Worm (Caenorhabditis elegans) whole organism, young adult: Measurements from ENCODE around the gene rgs-3.

Experiments used
- B0035.1 ChIP-seq: sonication (generic microtip); optimal IDR thresholded peaks from 2 replicates; lab custom pipeline; 2016; ENCODE audit warnings: missing genetic modification characterization, mild to moderate bottlenecking, missing compliant biosample characterization, missing genotype, missing genetic modification reagents
- C06A6.2 ChIP-seq: fragments of 200-800 bp; sonication (Bioruptor generic); conservative IDR thresholded peaks from 2 replicates; pipeline ENCODE4 v1.3.6; 2022; ENCODE audit warnings: missing genetic modification characterization, missing compliant biosample characterization
- D2030.7 ChIP-seq: fragments of 200-800 bp; sonication (Bioruptor generic); IDR thresholded peaks from 2 replicates; pipeline ENCODE4 v1.3.6; 2022; ENCODE audit warnings: missing genetic modification reagents, missing genetic modification characterization, missing compliant biosample characterization
- F10E7.11 ChIP-seq: sonication (generic microtip); optimal IDR thresholded peaks from 2 replicates; lab custom pipeline; 2017; ENCODE audit warnings: mild to moderate bottlenecking, missing genetic modification characterization, moderate library complexity, missing compliant biosample characterization
- F57A8.1 ChIP-seq: fragments of 200-800 bp; sonication (Bioruptor generic); optimal IDR thresholded peaks from 2 replicates; lab custom pipeline; 2018; ENCODE audit warnings: mild to moderate bottlenecking, missing genetic modification characterization, moderate library complexity, missing compliant biosample characterization
- F57C9.4 ChIP-seq: sonication (generic microtip); optimal IDR thresholded peaks from 2 replicates; lab custom pipeline; 2017; ENCODE audit warnings: mild to moderate bottlenecking, missing genetic modification characterization, missing compliant biosample characterization
- T07F8.4 ChIP-seq: sonication (generic microtip); optimal IDR thresholded peaks from 2 replicates; lab custom pipeline; 2016; ENCODE audit warnings: mild to moderate bottlenecking, missing genetic modification characterization, moderate library complexity, missing compliant biosample characterization
- ZK185.1 ChIP-seq: sonication (generic microtip); optimal IDR thresholded peaks from 2 replicates; lab custom pipeline; 2016; ENCODE audit warnings: mild to moderate bottlenecking, missing genetic modification characterization, missing compliant biosample characterization; ENCODE audit not compliant: poor library complexity, severe bottlenecking
- aptf-3 ChIP-seq: fragments of 200-800 bp; sonication (Bioruptor generic); IDR thresholded peaks from 2 replicates; pipeline ENCODE4 v1.3.6; 2022; ENCODE audit warnings: missing genetic modification characterization, missing compliant biosample characterization
- atf-7 ChIP-seq: sonication (generic microtip); optimal IDR thresholded peaks from 2 replicates; lab custom pipeline; 2017; ENCODE audit warnings: mild to moderate bottlenecking, missing genetic modification characterization, missing compliant biosample characterization
- ccch-3 ChIP-seq: fragments of 200-800 bp; sonication (Bioruptor generic); optimal IDR thresholded peaks from 2 replicates; lab custom pipeline; 2018; ENCODE audit warnings: mild to moderate bottlenecking, missing genetic modification characterization, missing compliant biosample characterization
- cebp-1 ChIP-seq, 2 experiments: fragments of 200-800 bp in 1 of 2; sonication (Bioruptor generic) in 1 of 2; sonication (generic microtip) in 1 of 2; IDR thresholded peaks in 1 of 2; optimal IDR thresholded peaks in 1 of 2; 2 replicates each; pipeline versions ENCODE4 v1.3.6 to Lab custom; 2017 to 2022; ENCODE audit warnings: missing compliant biosample characterization in 2 of 2, missing genetic modification characterization in 2 of 2, mild to moderate bottlenecking in 1 of 2, missing genetic modification reagents in 1 of 2, moderate library complexity in 1 of 2
- ceh-58 ChIP-seq: fragments of 200-800 bp; sonication (Bioruptor generic); IDR thresholded peaks from 2 replicates; pipeline ENCODE4 v1.3.6; 2022; ENCODE audit warnings: missing genetic modification characterization, missing compliant biosample characterization
- chd-7 ChIP-seq: sonication (generic microtip); optimal IDR thresholded peaks from 2 replicates; lab custom pipeline; 2016; ENCODE audit warnings: mild to moderate bottlenecking, missing genetic modification characterization, moderate library complexity, missing compliant biosample characterization
- dox-1 ChIP-seq: fragments of 200-800 bp; sonication (Bioruptor generic); IDR thresholded peaks from 2 replicates; pipeline ENCODE4 v1.3.6; 2022; ENCODE audit warnings: missing genetic modification reagents, missing genetic modification characterization, missing compliant biosample characterization
- egl-44 ChIP-seq: fragments of 200-800 bp; sonication (Bioruptor generic); IDR thresholded peaks from 2 replicates; pipeline ENCODE4 v1.3.6; 2022; ENCODE audit warnings: missing genetic modification reagents, missing genetic modification characterization, missing compliant biosample characterization
- egrh-3 ChIP-seq: fragments of 200-800 bp; sonication (Bioruptor generic); IDR thresholded peaks from 2 replicates; pipeline ENCODE4 v1.3.6; 2022; ENCODE audit warnings: missing genetic modification reagents, missing genetic modification characterization, missing compliant biosample characterization
- fkh-3 ChIP-seq: sonication (generic microtip); optimal IDR thresholded peaks from 2 replicates; lab custom pipeline; 2016; ENCODE audit warnings: mild to moderate bottlenecking, missing genetic modification characterization, missing compliant biosample characterization
- hlh-12 ChIP-seq: sonication (generic microtip); optimal IDR thresholded peaks from 2 replicates; lab custom pipeline; 2016; ENCODE audit warnings: missing genetic modification characterization, missing compliant biosample characterization
- hmg-20 ChIP-seq: fragments of 200-800 bp; sonication (Bioruptor generic); IDR thresholded peaks from 2 replicates; pipeline ENCODE4 v1.3.6; 2022; ENCODE audit warnings: missing genetic modification reagents, missing genetic modification characterization, missing compliant biosample characterization
- let-526 ChIP-seq: fragments of 200-800 bp; sonication (Bioruptor generic); IDR thresholded peaks from 2 replicates; pipeline ENCODE4 v1.3.6; 2022; ENCODE audit warnings: missing genetic modification reagents, missing genetic modification characterization, missing compliant biosample characterization
- lir-1 ChIP-seq: fragments of 200-800 bp; sonication (Bioruptor generic); conservative IDR thresholded peaks from 2 replicates; pipeline ENCODE4 v1.3.6; 2022; ENCODE audit warnings: missing genetic modification reagents, missing genetic modification characterization, missing compliant biosample characterization
- madf-3 ChIP-seq: fragments of 200-800 bp; sonication (Bioruptor generic); IDR thresholded peaks from 2 replicates; pipeline ENCODE4 v1.3.6; 2022; ENCODE audit warnings: missing genetic modification reagents, missing genetic modification characterization, missing compliant biosample characterization
- madf-8 ChIP-seq: fragments of 200-800 bp; sonication (Bioruptor generic); conservative IDR thresholded peaks from 2 replicates; pipeline ENCODE4 v1.3.6; 2022; ENCODE audit warnings: missing genetic modification reagents, missing genetic modification characterization, missing compliant biosample characterization
- mcd-1 ChIP-seq: fragments of 200-800 bp; sonication (Bioruptor generic); IDR thresholded peaks from 2 replicates; pipeline ENCODE4 v1.3.6; 2022; ENCODE audit warnings: missing genetic modification reagents, missing genetic modification characterization, missing compliant biosample characterization
- mel-28 ChIP-seq: sonication (generic microtip); optimal IDR thresholded peaks from 2 replicates; lab custom pipeline; 2016; ENCODE audit warnings: borderline replicate concordance, mild to moderate bottlenecking, missing genetic modification characterization, missing compliant biosample characterization
- mxl-1 ChIP-seq: sonication (generic microtip); optimal IDR thresholded peaks from 2 replicates; lab custom pipeline; 2016; ENCODE audit warnings: missing genetic modification characterization, missing compliant biosample characterization
- nfyb-1 ChIP-seq: fragments of 200-800 bp; sonication (Bioruptor generic); IDR thresholded peaks from 2 replicates; pipeline ENCODE4 v1.3.6; 2022; ENCODE audit warnings: missing genetic modification reagents, missing genetic modification characterization, missing compliant biosample characterization
- nhr-80 ChIP-seq: sonication (generic microtip); optimal IDR thresholded peaks from 2 replicates; lab custom pipeline; 2016; ENCODE audit warnings: missing genetic modification characterization, missing compliant biosample characterization
- nhr-90 ChIP-seq: sonication (generic microtip); optimal IDR thresholded peaks from 2 replicates; lab custom pipeline; 2016; ENCODE audit warnings: missing genotype, mild to moderate bottlenecking, missing genetic modification characterization, missing compliant biosample characterization
- rcor-1 ChIP-seq: fragments of 200-800 bp; sonication (Bioruptor generic); IDR thresholded peaks from 2 replicates; pipeline ENCODE4 v1.3.6; 2022; ENCODE audit warnings: missing genetic modification reagents, missing genetic modification characterization, missing compliant biosample characterization
- rec-8 ChIP-seq, 2 experiments: sonication (generic microtip); optimal IDR thresholded peaks; 2 replicates each; lab custom pipeline; 2016; ENCODE audit warnings: mild to moderate bottlenecking in 2 of 2, missing genetic modification characterization in 2 of 2, missing genetic modification reagents in 2 of 2, missing genotype in 2 of 2, missing biosample characterization in 1 of 2, missing compliant biosample characterization in 1 of 2, moderate library complexity in 1 of 2
- sea-2 ChIP-seq: fragments of 200-800 bp; sonication (Bioruptor generic); IDR thresholded peaks from 2 replicates; pipeline ENCODE4 v1.3.6; 2022; ENCODE audit warnings: missing genetic modification characterization, missing compliant biosample characterization
- snpc-1.1 ChIP-seq: sonication (generic microtip); optimal IDR thresholded peaks from 2 replicates; lab custom pipeline; 2017; ENCODE audit warnings: missing genetic modification characterization, mild to moderate bottlenecking, missing compliant biosample characterization, antibody characterized with exemption, moderate library complexity, missing genotype, missing genetic modification reagents; ENCODE audit not compliant: insufficient read depth
- snpc-3.4 ChIP-seq: sonication (generic microtip); optimal IDR thresholded peaks from 2 replicates; lab custom pipeline; 2017; ENCODE audit warnings: missing genetic modification characterization, mild to moderate bottlenecking, missing compliant biosample characterization, antibody characterized with exemption, moderate library complexity, missing genotype, missing genetic modification reagents
- somi-1 ChIP-seq: fragments of 200-800 bp; sonication (Bioruptor generic); optimal IDR thresholded peaks from 2 replicates; lab custom pipeline; 2018; ENCODE audit warnings: mild to moderate bottlenecking, missing genetic modification characterization, missing compliant biosample characterization
- sptf-2 ChIP-seq: fragments of 200-800 bp; sonication (Bioruptor generic); optimal IDR thresholded peaks from 2 replicates; lab custom pipeline; 2018; ENCODE audit warnings: mild to moderate bottlenecking, missing genetic modification characterization, missing compliant biosample characterization
- tbx-9 ChIP-seq: sonication (generic microtip); optimal IDR thresholded peaks from 2 replicates; lab custom pipeline; 2016; ENCODE audit warnings: borderline replicate concordance, missing genetic modification characterization, inconsistent platforms, missing compliant biosample characterization
- tlf-1 ChIP-seq: fragments of 200-800 bp; sonication (Bioruptor generic); optimal IDR thresholded peaks from 2 replicates; lab custom pipeline; 2018; ENCODE audit warnings: mild to moderate bottlenecking, missing genetic modification characterization, missing compliant biosample characterization
- unc-130 ChIP-seq: sonication (generic microtip); optimal IDR thresholded peaks from 2 replicates; lab custom pipeline; 2016; ENCODE audit warnings: missing genetic modification reagents, missing genetic modification characterization, missing compliant biosample characterization
- xnd-1 ChIP-seq: sonication (generic microtip); optimal IDR thresholded peaks from 2 replicates; lab custom pipeline; 2016; ENCODE audit warnings: missing genotype, missing genetic modification reagents, missing genetic modification characterization, missing compliant biosample characterization
- ztf-18 ChIP-seq: sonication (generic microtip); optimal IDR thresholded peaks from 2 replicates; lab custom pipeline; 2016; ENCODE audit warnings: missing genotype, mild to moderate bottlenecking, missing genetic modification characterization, missing compliant biosample characterization
- ztf-26 ChIP-seq: sonication (generic microtip); optimal IDR thresholded peaks from 2 replicates; lab custom pipeline; 2017; ENCODE audit warnings: missing genetic modification characterization, missing compliant biosample characterization
- ztf-6 ChIP-seq: fragments of 200-800 bp; sonication (Bioruptor generic); IDR thresholded peaks from 2 replicates; pipeline ENCODE4 v1.3.6; 2022; ENCODE audit warnings: missing genetic modification reagents, missing genetic modification characterization, missing compliant biosample characterization

The rgs-3 gene

ce11 chrII:6055927-6056326 lies 43.7 kb upstream of the rgs-3 start, which contains the start of gene R12C12.7:
TSS of gene R12C12.7 (minus strand) at chrII:6055985.
- TF ChIP-seq fkh-3 (tag; lab: Kevin White, UChicago) (no peak), tbx-9 (tag; lab: Kevin White, UChicago) (no peak), egl-44 (GFP tag; lab: Robert Waterston, UW) (no peak), snpc-1.1 (tag; lab: Kevin White, UChicago) (no peak), ztf-18 (tag; lab: Kevin White, UChicago) (peak; percentile 89), rcor-1 (GFP tag; lab: Robert Waterston, UW) (no peak), aptf-3 (GFP tag; lab: Robert Waterston, UW) (no peak), D2030.7 (GFP tag; lab: Robert Waterston, UW) (no peak), cebp-1 (GFP tag; IDR thresholded peaks at IDR 0.05; lab: Robert Waterston, UW) (peak; percentile 41; the same call in 1 of the 2 replicates), cebp-1 (tag; optimal IDR thresholded peaks at IDR 0.05; lab: Kevin White, UChicago) (peak; percentile 76), tlf-1 (GFP tag; lab: Kevin White, UChicago) (no peak), let-526 (GFP tag; lab: Robert Waterston, UW) (no peak), ccch-3 (GFP tag; lab: Kevin White, UChicago) (no peak), mxl-1 (tag; lab: Kevin White, UChicago) (no peak), sea-2 (no peak), xnd-1 (no peak), nhr-80 (tag; lab: Kevin White, UChicago) (peak; percentile 32), ztf-6 (GFP tag; lab: Robert Waterston, UW) (no peak), chd-7 (tag; lab: Kevin White, UChicago) (no peak), mcd-1 (no peak), nhr-90 (no peak)

DNA sequence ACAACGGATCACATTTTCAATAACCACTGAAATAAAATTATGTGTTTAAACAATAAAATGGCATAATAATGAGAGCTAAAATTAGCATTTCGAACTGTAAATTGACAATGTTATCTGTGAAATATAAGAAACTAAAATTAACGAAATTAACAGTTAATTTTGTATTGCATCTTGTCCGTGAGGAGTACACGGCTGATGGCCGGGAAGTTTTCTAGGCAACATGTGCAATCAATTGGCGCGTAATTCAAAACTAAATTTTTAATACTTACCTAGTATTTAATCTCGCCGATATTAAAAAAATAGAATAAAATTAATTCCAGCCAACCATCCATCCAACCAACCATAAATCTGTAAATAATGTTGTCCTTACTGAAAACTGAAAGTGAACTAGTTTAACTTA lies 38.1 kb upstream of the rgs-3 start:
- TF ChIP-seq sptf-2 (GFP tag; lab: Kevin White, UChicago) (no peak), ZK185.1 (peak; percentile 91), rcor-1 (GFP tag; lab: Robert Waterston, UW) (peak; percentile 25; the same call in 1 of the 2 replicates), nhr-80 (tag; lab: Kevin White, UChicago) (no peak), aptf-3 (GFP tag; lab: Robert Waterston, UW) (no peak), nfyb-1 (GFP tag; lab: Robert Waterston, UW) (peak; percentile 47; the same call in 1 of the 2 replicates), unc-130 (GFP tag; lab: Kevin White, UChicago) (peak; percentile 69), ccch-3 (GFP tag; lab: Kevin White, UChicago) (peak; percentile 56), F57A8.1 (GFP tag; lab: Kevin White, UChicago) (no peak), somi-1 (GFP tag; lab: Kevin White, UChicago) (no peak), egl-44 (GFP tag; lab: Robert Waterston, UW) (no peak), hmg-20 (GFP tag; lab: Robert Waterston, UW) (peak; percentile 48; the same call in 1 of the 2 replicates), mcd-1 (peak; percentile 73), snpc-3.4 (peak; percentile 23), atf-7 (tag; lab: Kevin White, UChicago) (no peak), rec-8 (tag; optimal IDR thresholded peaks at IDR 0.05; lab: Kevin White, UChicago) (peak in 1 of 2 experiments; percentile 56), xnd-1 (no peak), mxl-1 (tag; lab: Kevin White, UChicago) (no peak), ceh-58 (no peak), dox-1 (peak; percentile 51; the same call in 1 of the 2 replicates), ztf-18 (tag; lab: Kevin White, UChicago) (peak; percentile 44), tlf-1 (GFP tag; lab: Kevin White, UChicago) (no peak), egrh-3 (GFP tag; lab: Robert Waterston, UW) (no peak), madf-8 (peak; percentile 22; the same call in 1 of the 2 replicates), ztf-26 (tag; lab: Kevin White, UChicago) (no peak), C06A6.2 (GFP tag; lab: Robert Waterston, UW) (no peak), hlh-12 (tag; lab: Kevin White, UChicago) (no peak), chd-7 (tag; lab: Kevin White, UChicago) (no peak), madf-3 (GFP tag; lab: Robert Waterston, UW) (no peak), B0035.1 (no peak), T07F8.4 (tag; lab: Kevin White, UChicago) (no peak), F57C9.4 (tag; lab: Kevin White, UChicago) (no peak), F10E7.11 (tag; lab: Kevin White, UChicago) (no peak), mel-28 (tag; lab: Kevin White, UChicago) (no peak), lir-1 (peak; percentile 59; the same call in 1 of the 2 replicates)
